Fruit fly (Drosophila melanogaster): Measurements from ENCODE around the gene Jasper.

Gene Jasper

DNA sequence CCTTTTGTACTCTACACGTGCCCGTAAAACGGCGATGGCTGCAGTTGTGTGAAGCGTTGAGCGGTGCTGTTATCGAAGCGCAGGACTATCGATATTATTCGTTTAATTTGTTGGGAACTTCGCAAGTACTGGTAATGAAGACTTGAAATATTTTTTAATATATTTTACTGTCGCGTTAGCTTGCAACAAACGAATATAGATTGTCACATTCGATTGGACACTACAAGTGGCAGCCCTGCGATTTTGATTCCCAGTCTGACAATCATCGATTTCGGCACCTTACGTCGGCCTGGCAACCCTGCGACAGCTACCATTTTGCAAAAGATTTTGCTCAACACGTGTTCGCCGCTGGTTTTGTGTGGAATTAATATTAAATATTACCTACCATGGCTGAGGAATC lies 47.7 kb upstream of the Jasper start, which contains the start of the genes Nlp and Nph (continued):
- TF ChIP-seq CG13424 (tag; optimal IDR thresholded peaks at IDR 0.05) (peak; percentile 15), CG7271 (tag; optimal IDR thresholded peaks at IDR 0.05) (no peak), CG31224 (GFP tag; IDR thresholded peaks at IDR 0.05) (no peak), Bgb (GFP tag; IDR thresholded peaks at IDR 0.05; ENCODE audit: partially characterized antibody) (peak; percentile 84), gt (GFP tag; IDR thresholded peaks at IDR 0.05) (no peak), CG2120 (GFP tag; optimal IDR thresholded peaks at IDR 0.05) (peak; percentile 45), YL-1 (GFP tag; optimal IDR thresholded peaks at IDR 0.05) (peak; percentile 93), ind (GFP tag; optimal IDR thresholded peaks at IDR 0.05) (peak; percentile 13), CG6765 (GFP tag; optimal IDR thresholded peaks at IDR 0.05) (no peak), dmrt11E (tag; optimal IDR thresholded peaks at IDR 0.05) (no peak), lilli (GFP tag; optimal IDR thresholded peaks at IDR 0.05) (peak; percentile 54), Lhr (GFP tag; optimal IDR thresholded peaks at IDR 0.05) (no peak), stwl (tag; optimal IDR thresholded peaks at IDR 0.05) (peak; percentile 90), Dp (GFP tag; optimal IDR thresholded peaks at IDR 0.05) (peak; percentile 34), CG17359 (tag; optimal IDR thresholded peaks at IDR 0.05) (peak; percentile 0), B-H2 (GFP tag; optimal IDR thresholded peaks at IDR 0.05) (peak; percentile 29), bab2 (GFP tag; optimal IDR thresholded peaks at IDR 0.05) (peak; percentile 16), psq (GFP tag; optimal IDR thresholded peaks at IDR 0.05) (no peak), btn (GFP tag; optimal IDR thresholded peaks at IDR 0.05) (no peak), gcm (GFP tag; optimal IDR thresholded peaks at IDR 0.05) (no peak), Pdp1 (GFP tag; optimal IDR thresholded peaks at IDR 0.05) (peak; percentile 11 to 19), hbn (GFP tag; IDR thresholded peaks at IDR 0.05; ENCODE audit: partially characterized antibody) (peak; percentile 88), CG2712 (tag; optimal IDR thresholded peaks at IDR 0.05) (peak; percentile 49), ttk (GFP tag; IDR thresholded peaks at IDR 0.05) (no peak), Chrac-16 (GFP tag; optimal IDR thresholded peaks at IDR 0.05) (peak; percentile 6), NC2α (GFP tag; optimal IDR thresholded peaks at IDR 0.05) (no peak), vnd (GFP tag; IDR thresholded peaks at IDR 0.05; ENCODE audit: partially characterized antibody) (peak; percentile 75; the same call in 2 of the 3 replicates), Sry-δ (GFP tag; optimal IDR thresholded peaks at IDR 0.05) (peak; percentile 81), CG9727 (GFP tag; optimal IDR thresholded peaks at IDR 0.05) (no peak), CG3838 (GFP tag; optimal IDR thresholded peaks at IDR 0.05) (peak; percentile 10), dysf (GFP tag; IDR thresholded peaks at IDR 0.05) (peak; percentile 22; the same call in 1 of the 3 replicates), CG5953 (GFP tag; IDR thresholded peaks at IDR 0.05) (no peak), lab (GFP tag; optimal IDR thresholded peaks at IDR 0.05) (no peak), CG16813 (GFP tag; IDR thresholded peaks at IDR 0.05; ENCODE audit: partially characterized antibody) (peak; percentile 86), CG4617 (GFP tag; optimal IDR thresholded peaks at IDR 0.05; ENCODE audit: borderline replicate concordance) (peak; percentile 28), ash1 (GFP tag; optimal IDR thresholded peaks at IDR 0.05) (no peak), CG15514 (GFP tag; optimal IDR thresholded peaks at IDR 0.05) (peak; percentile 85), luna (GFP tag; optimal IDR thresholded peaks at IDR 0.05) (no peak), twi (tag; optimal IDR thresholded peaks at IDR 0.05) (peak; percentile 41), CG10321 (GFP tag; IDR thresholded peaks at IDR 0.05) (no peak), CG11560 (tag; IDR thresholded peaks at IDR 0.05) (peak; percentile 93), H2.0 (GFP tag; IDR thresholded peaks at IDR 0.05) (no peak), Hr3 (GFP tag; optimal IDR thresholded peaks at IDR 0.05) (no peak), Neu2 (GFP tag; optimal IDR thresholded peaks at IDR 0.05; ENCODE audit: borderline replicate concordance) (no peak), Trl (optimal IDR thresholded peaks at IDR 0.05) (no peak), Trl (GFP tag; optimal IDR thresholded peaks at IDR 0.05) (peak; percentile 0), CG18764 (GFP tag; optimal IDR thresholded peaks at IDR 0.05) (peak; percentile 10), CG2116 (GFP tag; optimal IDR thresholded peaks at IDR 0.05) (peak; percentile 93), bbx (GFP tag; IDR thresholded peaks at IDR 0.05; ENCODE audit: partially characterized antibody) (peak; percentile 76), jigr1 (GFP tag; IDR thresholded peaks at IDR 0.05) (no peak), vfl (GFP tag; optimal IDR thresholded peaks at IDR 0.05) (no peak)
